Worm (Caenorhabditis elegans) whole organism, young adult: Measurements from ENCODE around the gene pals-39.

Experiments used
- B0035.1 ChIP-seq: sonication (generic microtip); optimal IDR thresholded peaks from 2 replicates; lab custom pipeline; 2016; ENCODE audit warnings: missing genetic modification characterization, mild to moderate bottlenecking, missing compliant biosample characterization, missing genotype, missing genetic modification reagents
- B0336.3 ChIP-seq: fragments of 200-800 bp; sonication (Bioruptor generic); IDR thresholded peaks from 2 replicates; pipeline ENCODE4 v1.3.6; 2022; ENCODE audit warnings: missing genetic modification characterization, missing compliant biosample characterization
- D2030.7 ChIP-seq: fragments of 200-800 bp; sonication (Bioruptor generic); IDR thresholded peaks from 2 replicates; pipeline ENCODE4 v1.3.6; 2022; ENCODE audit warnings: missing genetic modification reagents, missing genetic modification characterization, missing compliant biosample characterization
- F49E8.2 ChIP-seq: sonication (generic microtip); optimal IDR thresholded peaks from 3 replicates; lab custom pipeline; 2017; ENCODE audit warnings: missing genetic modification characterization, mild to moderate bottlenecking, missing compliant biosample characterization, antibody characterized with exemption, moderate library complexity; ENCODE audit not compliant: insufficient read depth
- F52B5.7 ChIP-seq: sonication (generic microtip); optimal IDR thresholded peaks from 2 replicates; lab custom pipeline; 2016; ENCODE audit warnings: mild to moderate bottlenecking, missing genetic modification characterization, missing compliant biosample characterization
- F55B11.4 ChIP-seq: sonication (generic microtip); optimal IDR thresholded peaks from 2 replicates; lab custom pipeline; 2016; ENCODE audit warnings: missing compliant biosample characterization, missing genetic modification characterization, borderline replicate concordance; ENCODE audit not compliant: insufficient read depth
- F57C9.4 ChIP-seq: sonication (generic microtip); optimal IDR thresholded peaks from 2 replicates; lab custom pipeline; 2017; ENCODE audit warnings: mild to moderate bottlenecking, missing genetic modification characterization, missing compliant biosample characterization
- T26A5.8 ChIP-seq: sonication (generic microtip); optimal IDR thresholded peaks from 2 replicates; lab custom pipeline; 2016; ENCODE audit warnings: missing genetic modification characterization, missing compliant biosample characterization
- Y53G8AR.9 ChIP-seq: fragments of 200-800 bp; sonication (Bioruptor generic); conservative IDR thresholded peaks from 2 replicates; pipeline ENCODE4 v1.3.6; 2022; ENCODE audit warnings: missing genetic modification reagents, missing genetic modification characterization, missing compliant biosample characterization
- Y67H2A.10 ChIP-seq: fragments of 200-800 bp; sonication (Bioruptor generic); conservative IDR thresholded peaks from 2 replicates; pipeline ENCODE4 v1.3.6; 2022; ENCODE audit warnings: missing genetic modification reagents, missing genetic modification characterization, missing compliant biosample characterization
- Y79H2A.3 ChIP-seq: fragments of 200-800 bp; sonication (Bioruptor generic); conservative IDR thresholded peaks from 2 replicates; pipeline ENCODE4 v1.3.6; 2022; ENCODE audit warnings: missing genetic modification reagents, missing genetic modification characterization, missing compliant biosample characterization
- akir-1 ChIP-seq: fragments of 200-800 bp; sonication (Bioruptor generic); optimal IDR thresholded peaks from 2 replicates; lab custom pipeline; 2018; ENCODE audit warnings: mild to moderate bottlenecking, missing genetic modification characterization, moderate library complexity, missing compliant biosample characterization
- atf-7 ChIP-seq: sonication (generic microtip); optimal IDR thresholded peaks from 2 replicates; lab custom pipeline; 2017; ENCODE audit warnings: mild to moderate bottlenecking, missing genetic modification characterization, missing compliant biosample characterization
- bed-2 ChIP-seq: fragments of 200-800 bp; sonication (Bioruptor generic); IDR thresholded peaks from 2 replicates; pipeline ENCODE4 v1.3.6; 2022; ENCODE audit warnings: missing genetic modification reagents, missing genetic modification characterization, missing compliant biosample characterization
- ceh-100 ChIP-seq: fragments of 200-800 bp; sonication (Bioruptor generic); IDR thresholded peaks from 2 replicates; pipeline ENCODE4 v1.3.6; 2022; ENCODE audit warnings: missing genetic modification reagents, missing genetic modification characterization, missing compliant biosample characterization
- ceh-79 ChIP-seq: sonication (generic microtip); optimal IDR thresholded peaks from 2 replicates; lab custom pipeline; 2017; ENCODE audit warnings: mild to moderate bottlenecking, missing genetic modification characterization, missing compliant biosample characterization
- ceh-91 ChIP-seq: fragments of 200-800 bp; sonication (Bioruptor generic); IDR thresholded peaks from 2 replicates; pipeline ENCODE4 v1.3.6; 2022; ENCODE audit warnings: missing genetic modification reagents, missing genetic modification characterization, missing compliant biosample characterization
- dpff-1 ChIP-seq: sonication (generic microtip); optimal IDR thresholded peaks from 2 replicates; lab custom pipeline; 2017; ENCODE audit warnings: mild to moderate bottlenecking, missing genetic modification characterization, missing compliant biosample characterization
- dpl-1 ChIP-seq: fragments of 150-350 bp; optimal IDR thresholded peaks from 2 replicates; lab custom pipeline; 2014; ENCODE audit warnings: missing biosample characterization, missing genetic modification reagents, missing genetic modification characterization
- efl-1 ChIP-seq: fragments of 150-350 bp; optimal IDR thresholded peaks from 2 replicates; lab custom pipeline; 2014; ENCODE audit warnings: missing biosample characterization, missing genetic modification reagents, missing genetic modification characterization
- ekl-4 ChIP-seq: fragments of 200-800 bp; sonication (Bioruptor generic); IDR thresholded peaks from 2 replicates; pipeline ENCODE4 v1.3.6; 2022; ENCODE audit warnings: missing genetic modification reagents, missing genetic modification characterization, missing compliant biosample characterization
- him-1 ChIP-seq: sonication (generic microtip); optimal IDR thresholded peaks from 2 replicates; lab custom pipeline; 2016; ENCODE audit warnings: missing genotype, missing genetic modification reagents, missing genetic modification characterization, missing compliant biosample characterization
- hlh-26 ChIP-seq: fragments of 200-800 bp; sonication (Bioruptor generic); conservative IDR thresholded peaks from 2 replicates; pipeline ENCODE4 v1.3.6; 2022; ENCODE audit warnings: missing genetic modification reagents, missing genetic modification characterization, missing compliant biosample characterization
- hmg-1.2 ChIP-seq: fragments of 200-800 bp; sonication (Bioruptor generic); IDR thresholded peaks from 2 replicates; pipeline ENCODE4 v1.3.6; 2022; ENCODE audit warnings: missing genetic modification reagents, missing genetic modification characterization, missing compliant biosample characterization
- hrde-1 ChIP-seq: sonication (generic microtip); optimal IDR thresholded peaks from 2 replicates; lab custom pipeline; 2016; ENCODE audit warnings: missing genetic modification characterization, mild to moderate bottlenecking, missing compliant biosample characterization, moderate library complexity, missing genotype, missing genetic modification reagents, borderline replicate concordance
- hsf-1 ChIP-seq: fragments of 200-800 bp; sonication (Bioruptor generic); IDR thresholded peaks from 2 replicates; pipeline ENCODE4 v1.3.6; 2022; ENCODE audit warnings: missing genetic modification reagents, missing genetic modification characterization, missing compliant biosample characterization
- lag-1 ChIP-seq: fragments of 200-800 bp; sonication (Bioruptor generic); IDR thresholded peaks from 2 replicates; pipeline ENCODE4 v1.3.6; 2022; ENCODE audit warnings: missing genetic modification reagents, missing genetic modification characterization, missing compliant biosample characterization
- let-607 ChIP-seq, 2 experiments: fragments of 200-800 bp in 1 of 2; sonication (Bioruptor generic) in 1 of 2; sonication (generic microtip) in 1 of 2; optimal IDR thresholded peaks; 2 replicates each; lab custom pipeline; 2016 to 2018; ENCODE audit warnings: mild to moderate bottlenecking in 2 of 2, missing compliant biosample characterization in 2 of 2, missing genetic modification characterization in 2 of 2, moderate library complexity in 2 of 2, missing genotype in 1 of 2
- lin-40 ChIP-seq: sonication (generic microtip); optimal IDR thresholded peaks from 2 replicates; lab custom pipeline; 2016; ENCODE audit warnings: missing genetic modification characterization, mild to moderate bottlenecking, missing compliant biosample characterization, missing genotype, missing genetic modification reagents
- madf-10 ChIP-seq: sonication (generic microtip); optimal IDR thresholded peaks from 2 replicates; lab custom pipeline; 2016; ENCODE audit warnings: mild to moderate bottlenecking, missing genetic modification characterization, missing compliant biosample characterization
- madf-6 ChIP-seq: fragments of 200-800 bp; sonication (Bioruptor generic); IDR thresholded peaks from 2 replicates; pipeline ENCODE4 v1.3.6; 2022; ENCODE audit warnings: missing genetic modification reagents, missing genetic modification characterization, missing compliant biosample characterization
- mcd-1 ChIP-seq: fragments of 200-800 bp; sonication (Bioruptor generic); IDR thresholded peaks from 2 replicates; pipeline ENCODE4 v1.3.6; 2022; ENCODE audit warnings: missing genetic modification reagents, missing genetic modification characterization, missing compliant biosample characterization
- mxl-1 ChIP-seq: sonication (generic microtip); optimal IDR thresholded peaks from 2 replicates; lab custom pipeline; 2016; ENCODE audit warnings: missing genetic modification characterization, missing compliant biosample characterization
- nfya-1 ChIP-seq: sonication (generic microtip); optimal IDR thresholded peaks from 2 replicates; lab custom pipeline; 2017; ENCODE audit warnings: antibody characterized with exemption, missing compliant biosample characterization, missing genetic modification characterization, borderline replicate concordance; ENCODE audit not compliant: insufficient read depth
- nfyb-1 ChIP-seq: fragments of 200-800 bp; sonication (Bioruptor generic); IDR thresholded peaks from 2 replicates; pipeline ENCODE4 v1.3.6; 2022; ENCODE audit warnings: missing genetic modification reagents, missing genetic modification characterization, missing compliant biosample characterization
- nhr-27 ChIP-seq: fragments of 200-800 bp; sonication (Bioruptor generic); optimal IDR thresholded peaks from 2 replicates; lab custom pipeline; 2018; ENCODE audit warnings: mild to moderate bottlenecking, missing genetic modification characterization, moderate library complexity, missing compliant biosample characterization
- pbrm-1 ChIP-seq: fragments of 200-800 bp; sonication (Bioruptor generic); IDR thresholded peaks from 2 replicates; pipeline ENCODE4 v1.3.6; 2022; ENCODE audit warnings: missing genetic modification reagents, missing genetic modification characterization, missing compliant biosample characterization
- rpc-1 ChIP-seq, 2 experiments: fragments of 150-350 bp in 1 of 2; sonication (generic microtip) in 1 of 2; optimal IDR thresholded peaks; 2 replicates each; lab custom pipeline; 2014 to 2018; ENCODE audit warnings: missing biosample characterization in 1 of 2, missing genetic modification characterization in 1 of 2, missing genetic modification reagents in 1 of 2, missing genotype in 1 of 2
- sea-2 ChIP-seq: fragments of 200-800 bp; sonication (Bioruptor generic); IDR thresholded peaks from 2 replicates; pipeline ENCODE4 v1.3.6; 2022; ENCODE audit warnings: missing genetic modification characterization, missing compliant biosample characterization
- somi-1 ChIP-seq: fragments of 200-800 bp; sonication (Bioruptor generic); optimal IDR thresholded peaks from 2 replicates; lab custom pipeline; 2018; ENCODE audit warnings: mild to moderate bottlenecking, missing genetic modification characterization, missing compliant biosample characterization
- tbx-9 ChIP-seq: sonication (generic microtip); optimal IDR thresholded peaks from 2 replicates; lab custom pipeline; 2016; ENCODE audit warnings: borderline replicate concordance, missing genetic modification characterization, inconsistent platforms, missing compliant biosample characterization
- ztf-25 ChIP-seq: fragments of 200-800 bp; sonication (Bioruptor generic); IDR thresholded peaks from 2 replicates; pipeline ENCODE4 v1.3.6; 2022; ENCODE audit warnings: missing genetic modification reagents, missing genetic modification characterization, missing compliant biosample characterization
- ztf-26 ChIP-seq: sonication (generic microtip); optimal IDR thresholded peaks from 2 replicates; lab custom pipeline; 2017; ENCODE audit warnings: missing genetic modification characterization, missing compliant biosample characterization
- ztf-28 ChIP-seq: fragments of 200-800 bp; sonication (Bioruptor generic); IDR thresholded peaks from 2 replicates; pipeline ENCODE4 v1.3.6; 2022; ENCODE audit warnings: missing genetic modification reagents, missing genetic modification characterization, missing compliant biosample characterization
- ztf-3 ChIP-seq: fragments of 200-800 bp; sonication (Bioruptor generic); optimal IDR thresholded peaks from 2 replicates; lab custom pipeline; 2018; ENCODE audit warnings: mild to moderate bottlenecking, missing genetic modification characterization, missing compliant biosample characterization

The pals-39 gene

DNA sequence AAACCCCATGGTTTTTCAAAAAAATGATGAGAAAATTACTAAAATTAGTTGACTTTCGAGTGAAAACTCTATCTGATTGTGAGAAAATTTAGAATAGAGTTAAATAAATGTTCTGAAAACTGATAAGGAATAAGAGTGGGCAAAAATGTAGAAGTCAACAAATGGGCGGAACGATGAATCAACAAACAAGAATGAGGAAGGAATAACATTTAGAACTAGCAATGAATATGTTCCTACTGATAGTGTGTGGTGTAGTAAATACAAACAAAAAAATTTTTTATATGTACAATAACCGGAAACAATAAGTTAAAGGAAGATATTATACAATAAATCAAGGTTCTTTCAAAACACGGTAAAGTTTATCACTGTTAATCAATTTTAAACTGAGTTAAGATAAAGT, at the start of gene pals-39:
pals-39 (minus strand) TSS at position 101 of the 400 bp plus-strand sequence.
- TF ChIP-seq F49E8.2 (tag; lab: Kevin White, UChicago) = no peak
- no peak for TF ChIP-seq somi-1
- no peak for TF ChIP-seq Y79H2A.3 (GFP tag; lab: Robert Waterston, UW)
- no peak for TF ChIP-seq madf-6 (GFP tag; lab: Robert Waterston, UW)
- no peak for TF ChIP-seq let-607 (tag; optimal IDR thresholded peaks at IDR 0.05; lab: Kevin White, UChicago)
- TF ChIP-seq T26A5.8 (tag; lab: Kevin White, UChicago) = no peak
- TF ChIP-seq Y53G8AR.9 (GFP tag; lab: Robert Waterston, UW) = no peak
- no peak for TF ChIP-seq lin-40 (tag; lab: Kevin White, UChicago)
- no peak for TF ChIP-seq efl-1 (GFP tag; lab: Kevin White, UChicago)
- TF ChIP-seq ceh-79 = no peak
- no peak for TF ChIP-seq dpl-1 (GFP tag; lab: Kevin White, UChicago)
- TF ChIP-seq B0035.1 (tag; lab: Kevin White, UChicago) = no peak
- TF ChIP-seq hrde-1 (tag; lab: Kevin White, UChicago) = no peak
- no peak for TF ChIP-seq pbrm-1
- no peak for TF ChIP-seq bed-2 (GFP tag; lab: Robert Waterston, UW)
- no peak for TF ChIP-seq B0336.3 (GFP tag; lab: Robert Waterston, UW)
- TF ChIP-seq F52B5.7 (tag; lab: Kevin White, UChicago) = no peak

DNA sequence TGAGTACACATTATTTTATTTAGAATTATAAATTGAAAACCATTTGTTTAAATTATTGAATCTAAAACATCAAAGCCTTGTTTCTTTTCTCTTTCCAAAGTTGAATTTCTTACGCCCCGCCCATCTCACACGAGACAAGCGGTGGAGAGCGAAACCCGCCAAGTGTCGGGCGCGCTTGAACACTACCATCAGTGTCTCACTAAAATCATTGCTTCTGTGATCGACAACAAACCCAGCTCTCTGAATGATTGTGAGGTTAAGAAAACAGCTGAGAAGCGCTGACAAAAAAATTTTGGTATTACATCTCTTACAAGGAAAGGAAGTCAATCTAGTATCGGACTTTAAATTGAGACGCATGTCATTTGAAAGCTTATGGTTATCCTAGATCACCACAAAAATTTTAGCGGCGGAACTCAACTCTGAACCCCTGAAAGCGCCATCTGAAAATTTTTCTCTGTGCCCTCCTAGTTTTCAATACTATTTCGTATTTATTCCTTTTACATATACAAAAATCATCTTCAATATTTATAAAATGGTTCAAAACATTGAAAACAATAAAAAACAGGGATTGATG, 47.5 kb upstream of the pals-39 start:
- no peak for TF ChIP-seq ztf-25 (GFP tag; lab: Robert Waterston, UW)
- peak; percentile 38 for TF ChIP-seq madf-10
- TF ChIP-seq madf-6 (GFP tag; lab: Robert Waterston, UW) = peak; percentile 89
- TF ChIP-seq lin-40 (tag; lab: Kevin White, UChicago) = peak; percentile 54
- peak; percentile 1 for TF ChIP-seq ztf-26 (tag; lab: Kevin White, UChicago)
- TF ChIP-seq F52B5.7 (tag; lab: Kevin White, UChicago) = no peak
- TF ChIP-seq lag-1 (GFP tag; lab: Robert Waterston, UW) = no peak
- no peak for TF ChIP-seq akir-1 (GFP tag; lab: Kevin White, UChicago)
- TF ChIP-seq nfya-1 (tag; lab: Kevin White, UChicago) = no peak
- TF ChIP-seq F57C9.4 (tag; lab: Kevin White, UChicago) = no peak
- TF ChIP-seq tbx-9 = no peak
- peak; percentile 10 for TF ChIP-seq atf-7 (tag; lab: Kevin White, UChicago)
- TF ChIP-seq ceh-91 (GFP tag; lab: Robert Waterston, UW) = 0 out of 2 replicates have a peak, but pooled peaks have one; percentile 13
- TF ChIP-seq ekl-4 (GFP tag; lab: Robert Waterston, UW) = peak; percentile 93
- peak; percentile 99 for TF ChIP-seq pbrm-1
- TF ChIP-seq Y67H2A.10 (GFP tag; lab: Robert Waterston, UW) = no peak
- peak; percentile 87 for TF ChIP-seq nfyb-1 (GFP tag; lab: Robert Waterston, UW)
- TF ChIP-seq F49E8.2 (tag; lab: Kevin White, UChicago) = peak; percentile 85
- TF ChIP-seq mxl-1 (tag; lab: Kevin White, UChicago) = no peak
- TF ChIP-seq Y79H2A.3 (GFP tag; lab: Robert Waterston, UW) = no peak
- peak; percentile 97 for TF ChIP-seq hmg-1.2 (GFP tag; lab: Robert Waterston, UW)
- no peak for TF ChIP-seq efl-1 (GFP tag; lab: Kevin White, UChicago)
- TF ChIP-seq F55B11.4 (tag; lab: Kevin White, UChicago) = no peak
- TF ChIP-seq nhr-27 = no peak
- TF ChIP-seq Y53G8AR.9 (GFP tag; lab: Robert Waterston, UW) = peak; percentile 88
- no peak for TF ChIP-seq hlh-26 (GFP tag; lab: Robert Waterston, UW)
- peak; percentile 97 for TF ChIP-seq D2030.7 (GFP tag; lab: Robert Waterston, UW)
- no peak for TF ChIP-seq sea-2
- peak; percentile 72 for TF ChIP-seq hsf-1 (GFP tag; lab: Robert Waterston, UW)
- TF ChIP-seq him-1 = peak; percentile 96
- peak; percentile 81; the same call in 1 of the 2 replicates for TF ChIP-seq ztf-28 (GFP tag; lab: Robert Waterston, UW)
- no peak for TF ChIP-seq dpff-1
- TF ChIP-seq ztf-3 (GFP tag; lab: Kevin White, UChicago) = no peak
- TF ChIP-seq mcd-1 (GFP tag; lab: Robert Waterston, UW) = peak; percentile 81
- no peak for TF ChIP-seq rpc-1 (optimal IDR thresholded peaks at IDR 0.05; lab: Kevin White, UChicago)
- TF ChIP-seq rpc-1 (tag; optimal IDR thresholded peaks at IDR 0.05; lab: Kevin White, UChicago) = peak; percentile 40
- peak; percentile 71 for TF ChIP-seq ceh-100
